Worm (Caenorhabditis elegans): ENCODE results near the gene col-106.

The col-106 gene

ce11 chrIV:1459419-1459818 is 1.2 kb downstream of the col-106 start:
- TF ChIP-seq unc-62 (GFP tag; optimal IDR thresholded peaks at IDR 0.05) (no peak), nhr-43 (tag; optimal IDR thresholded peaks at IDR 0.05; ENCODE audit: poor library complexity, severe bottlenecking) (peak; percentile 20)

DNA sequence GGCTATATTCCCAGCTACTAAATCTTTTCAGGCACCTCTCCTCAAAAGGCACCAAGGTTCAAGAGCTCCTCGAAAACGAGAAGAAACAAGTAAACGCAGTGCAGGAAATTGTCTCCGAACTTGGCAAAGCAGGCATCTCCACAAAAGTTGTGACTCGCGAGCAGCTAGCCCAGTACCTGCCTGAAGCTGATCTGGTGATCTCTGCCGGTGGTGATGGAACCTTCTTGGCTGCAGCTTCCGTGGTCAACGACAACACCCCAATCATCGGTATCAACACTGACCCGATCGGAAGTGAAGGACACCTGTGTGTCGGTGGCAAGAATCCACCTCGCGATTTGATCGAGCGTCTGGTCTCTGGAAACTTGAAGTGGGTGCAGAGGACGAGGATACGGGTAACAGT is 2.4 kb downstream of the col-106 start:
- TF ChIP-seq snpc-4 (tag; optimal IDR thresholded peaks at IDR 0.05), result no peak
- TF ChIP-seq nhr-43 (tag; optimal IDR thresholded peaks at IDR 0.05; ENCODE audit: poor library complexity, severe bottlenecking), result peak; percentile 10
- TF ChIP-seq mdl-1 (tag; optimal IDR thresholded peaks at IDR 0.05), result no peak
- no peak for TF ChIP-seq ztf-11 (tag; optimal IDR thresholded peaks at IDR 0.05)
- TF ChIP-seq zag-1 (tag; optimal IDR thresholded peaks at IDR 0.05), result no peak
- TF ChIP-seq nhr-67 (tag; optimal IDR thresholded peaks at IDR 0.05), result no peak
- no peak for TF ChIP-seq tbx-2 (tag; optimal IDR thresholded peaks at IDR 0.05)

- TF ChIP-seq unc-39 (tag; optimal IDR thresholded peaks at IDR 0.05) (no peak), nhr-11 (tag; optimal IDR thresholded peaks at IDR 0.05) (no peak)
Measured at ce11 chrIV:1456775-1457174, 3.8 kb downstream of the col-106 start, which contains the start of gene nadk-1. TSS of gene nadk-1 (plus strand) at chrIV:1457075.

DNA sequence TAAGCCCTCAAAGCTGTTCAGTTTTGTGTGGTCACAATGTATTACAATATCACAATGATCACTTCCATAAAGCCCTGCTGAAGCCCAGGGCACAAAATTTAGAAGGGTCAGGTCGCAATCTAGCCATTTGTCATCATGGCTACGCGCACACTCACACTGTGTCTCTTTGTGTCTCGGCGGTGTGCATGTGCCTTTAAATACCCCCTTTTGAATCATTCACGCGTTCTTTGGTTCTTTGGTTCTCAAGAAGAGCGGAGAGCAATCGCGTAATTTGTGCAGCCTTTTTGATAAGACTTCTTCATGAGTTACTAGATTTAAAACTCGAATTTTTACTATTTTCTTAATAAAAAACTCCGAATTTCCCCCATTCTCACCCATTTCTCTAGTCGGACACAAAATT is 5.6 kb downstream of the col-106 start:
- TF ChIP-seq nhr-237 (tag; optimal IDR thresholded peaks at IDR 0.05) (no peak), pha-4 (tag; optimal IDR thresholded peaks at IDR 0.05) (peak; percentile 41), skn-1 (tag; optimal IDR thresholded peaks at IDR 0.05) (peak; percentile 68), jun-1 (tag; optimal IDR thresholded peaks at IDR 0.05) (peak; percentile 5), lin-39 (tag; optimal IDR thresholded peaks at IDR 0.05) (peak; percentile 54), nhr-43 (tag; optimal IDR thresholded peaks at IDR 0.05; ENCODE audit: poor library complexity, severe bottlenecking) (no peak), ZK546.5 (tag; optimal IDR thresholded peaks at IDR 0.05) (no peak), elt-2 (tag; optimal IDR thresholded peaks at IDR 0.05) (peak; percentile 77), R02D3.7 (tag; optimal IDR thresholded peaks at IDR 0.05) (no peak), sea-2 (GFP tag; optimal IDR thresholded peaks at IDR 0.05) (no peak), eor-1 (tag; optimal IDR thresholded peaks at IDR 0.05) (no peak), nhr-12 (tag; optimal IDR thresholded peaks at IDR 0.05) (no peak), egl-27 (tag; optimal IDR thresholded peaks at IDR 0.05) (no peak), tbx-2 (tag; optimal IDR thresholded peaks at IDR 0.05) (no peak), pqm-1 (tag; optimal IDR thresholded peaks at IDR 0.05) (peak; percentile 60), ama-1 (optimal IDR thresholded peaks at IDR 0.05) (peak; percentile 5), nhr-25 (tag; optimal IDR thresholded peaks at IDR 0.05) (no peak)

DNA sequence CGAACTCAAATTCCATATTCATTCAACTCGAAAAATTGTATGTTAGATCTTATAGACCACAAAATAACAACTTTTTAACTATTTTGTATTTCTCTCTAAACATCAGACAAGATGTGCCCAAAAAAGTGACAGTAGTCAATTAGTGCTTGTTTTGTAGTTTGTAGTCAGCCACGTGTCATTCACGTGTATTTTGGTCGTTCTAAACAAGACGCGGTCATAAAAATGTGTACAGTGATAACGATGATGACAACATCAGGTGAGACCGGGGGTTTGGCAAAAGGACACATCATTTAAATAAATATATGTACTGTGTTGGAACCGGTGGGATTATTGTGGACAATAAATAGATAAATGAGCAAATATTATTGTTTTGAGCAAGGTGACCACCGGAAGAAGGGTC is 6.4 kb downstream of the col-106 start:
- TF ChIP-seq skn-1 (tag; optimal IDR thresholded peaks at IDR 0.05) (no peak), mml-1 (tag; optimal IDR thresholded peaks at IDR 0.05) (peak; percentile 73), pqm-1 (tag; optimal IDR thresholded peaks at IDR 0.05) (peak; percentile 89), elt-2 (tag; optimal IDR thresholded peaks at IDR 0.05) (peak; percentile 84), mdl-1 (tag; optimal IDR thresholded peaks at IDR 0.05) (peak; percentile 27), jun-1 (tag; optimal IDR thresholded peaks at IDR 0.05) (peak; percentile 74), unc-62 (GFP tag; optimal IDR thresholded peaks at IDR 0.05) (no peak), nhr-67 (tag; optimal IDR thresholded peaks at IDR 0.05) (no peak), nhr-25 (tag; optimal IDR thresholded peaks at IDR 0.05) (peak; percentile 73), sea-2 (GFP tag; optimal IDR thresholded peaks at IDR 0.05) (no peak), eor-1 (tag; optimal IDR thresholded peaks at IDR 0.05) (no peak), ama-1 (optimal IDR thresholded peaks at IDR 0.05) (peak; percentile 18), snpc-4 (tag; optimal IDR thresholded peaks at IDR 0.05) (no peak), lsy-12 (tag; optimal IDR thresholded peaks at IDR 0.05) (peak; percentile 31), R02D3.7 (tag; optimal IDR thresholded peaks at IDR 0.05) (no peak), aly-2 (tag; optimal IDR thresholded peaks at IDR 0.05) (no peak), nhr-43 (tag; optimal IDR thresholded peaks at IDR 0.05; ENCODE audit: poor library complexity, severe bottlenecking) (peak; percentile 48), fos-1 (tag; optimal IDR thresholded peaks at IDR 0.05) (no peak), nhr-23 (tag; optimal IDR thresholded peaks at IDR 0.05) (peak; percentile 49), ztf-4 (tag; optimal IDR thresholded peaks at IDR 0.05) (no peak), ZK546.5 (tag; optimal IDR thresholded peaks at IDR 0.05) (no peak), elt-3 (tag; optimal IDR thresholded peaks at IDR 0.05) (peak in 1 of 3 experiments; percentile 33), pha-4 (tag; optimal IDR thresholded peaks at IDR 0.05) (peak; percentile 72), nhr-77 (tag; optimal IDR thresholded peaks at IDR 0.05) (no peak), elt-1 (tag; optimal IDR thresholded peaks at IDR 0.05) (no peak), nhr-237 (tag; optimal IDR thresholded peaks at IDR 0.05) (no peak), tbx-2 (tag; optimal IDR thresholded peaks at IDR 0.05) (no peak), nfya-1 (tag; optimal IDR thresholded peaks at IDR 0.05; ENCODE audit: insufficient read depth) (peak; percentile 22), lin-39 (tag; optimal IDR thresholded peaks at IDR 0.05) (no peak), ceh-28 (tag; optimal IDR thresholded peaks at IDR 0.05) (no peak), lin-15B (tag; optimal IDR thresholded peaks at IDR 0.05) (no peak), ceh-82 (tag; optimal IDR thresholded peaks at IDR 0.05) (no peak), egl-5 (tag; optimal IDR thresholded peaks at IDR 0.05) (no peak), nhr-28 (tag; optimal IDR thresholded peaks at IDR 0.05) (no peak)
